Worm (Caenorhabditis elegans) whole organism, early embryonic: ENCODE results near the gene F59E11.7.

ENCODE experiments used
- B0310.2 ChIP-seq: sonication (generic microtip); optimal IDR thresholded peaks from 2 replicates; lab custom pipeline; 2016; ENCODE audit warnings: mild to moderate bottlenecking, missing genetic modification characterization, missing compliant biosample characterization
- F13C5.2 ChIP-seq: sonication (generic microtip); optimal IDR thresholded peaks from 2 replicates; lab custom pipeline; 2017; ENCODE audit warnings: mild to moderate bottlenecking, missing genetic modification characterization, inconsistent platforms, missing compliant biosample characterization
- aly-1 ChIP-seq: sonication (generic microtip); optimal IDR thresholded peaks from 2 replicates; lab custom pipeline; 2016; ENCODE audit warnings: missing genetic modification characterization, missing compliant biosample characterization
- ama-1 ChIP-seq: fragments of 150-350 bp; optimal IDR thresholded peaks from 2 replicates; lab custom pipeline; 2014
- ceh-13 ChIP-seq: fragments of 200-800 bp; sonication (Bioruptor generic); optimal IDR thresholded peaks from 2 replicates; lab custom pipeline; 2018; ENCODE audit warnings: mild to moderate bottlenecking, missing genetic modification characterization, missing compliant biosample characterization
- ceh-36 ChIP-seq: sonication (generic microtip); optimal IDR thresholded peaks from 2 replicates; lab custom pipeline; 2016; ENCODE audit warnings: missing genetic modification characterization, inconsistent platforms, missing compliant biosample characterization
- ets-7 ChIP-seq: sonication (generic microtip); optimal IDR thresholded peaks from 2 replicates; lab custom pipeline; 2016; ENCODE audit warnings: missing genotype, missing genetic modification characterization, missing compliant biosample characterization
- flt-1 ChIP-seq: fragments of 200-800 bp; sonication (Bioruptor generic); IDR thresholded peaks from 2 replicates; pipeline ENCODE4 v1.3.6; 2022; ENCODE audit warnings: missing genetic modification characterization, missing compliant biosample characterization
- hmbx-1 ChIP-seq: sonication (generic microtip); optimal IDR thresholded peaks from 2 replicates; lab custom pipeline; 2016; ENCODE audit warnings: mild to moderate bottlenecking, missing genetic modification characterization, missing compliant biosample characterization
- hnd-1 ChIP-seq: sonication (generic microtip); optimal IDR thresholded peaks from 2 replicates; lab custom pipeline; 2016; ENCODE audit warnings: missing genetic modification characterization, missing compliant biosample characterization
- pes-1 ChIP-seq: fragments of 200-800 bp; sonication (Bioruptor generic); IDR thresholded peaks from 2 replicates; pipeline ENCODE4 v1.3.6; 2022; ENCODE audit warnings: missing genetic modification reagents, missing genetic modification characterization, missing compliant biosample characterization
- scrt-1 ChIP-seq: fragments of 200-800 bp; sonication (Bioruptor generic); IDR thresholded peaks from 2 replicates; pipeline ENCODE4 v1.3.6; 2022; ENCODE audit warnings: missing genetic modification characterization, missing compliant biosample characterization
- sea-1 ChIP-seq: fragments of 200-800 bp; sonication (Bioruptor generic); conservative IDR thresholded peaks from 2 replicates; pipeline ENCODE4 v1.3.6; 2022; ENCODE audit warnings: missing genetic modification characterization, missing compliant biosample characterization
- tbx-11 ChIP-seq: fragments of 200-800 bp; sonication (Bioruptor generic); IDR thresholded peaks from 2 replicates; pipeline ENCODE4 v1.3.6; 2022; ENCODE audit warnings: missing genetic modification characterization, missing compliant biosample characterization
- tbx-37 ChIP-seq: fragments of 200-800 bp; sonication (Bioruptor generic); conservative IDR thresholded peaks from 2 replicates; pipeline ENCODE4 v1.3.6; 2022; ENCODE audit warnings: missing genetic modification reagents, missing genetic modification characterization, missing compliant biosample characterization
- tra-4 ChIP-seq: sonication (generic microtip); optimal IDR thresholded peaks from 2 replicates; lab custom pipeline; 2017; ENCODE audit warnings: missing genetic modification characterization, missing compliant biosample characterization

F59E11.7 gene

DNA sequence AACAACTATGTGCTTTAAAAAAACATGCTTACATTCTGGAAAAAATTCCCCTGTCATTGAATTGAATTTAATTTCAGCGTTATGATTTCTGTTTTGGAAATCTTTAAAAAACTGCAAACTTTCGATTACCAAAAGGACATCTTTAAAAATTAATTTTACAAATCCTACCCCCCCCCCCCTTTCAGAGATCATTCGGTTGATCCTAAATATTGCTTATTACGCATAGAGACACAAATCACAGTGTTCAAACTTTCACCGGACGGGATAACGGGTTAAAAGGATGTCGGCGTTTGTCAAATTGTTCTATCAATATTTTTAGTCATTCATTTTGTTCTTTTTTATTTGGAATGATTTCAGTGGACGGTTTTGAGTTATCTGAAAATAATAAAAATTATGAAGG is 43.2 kb downstream of the F59E11.7 start, which contains the start of gene C25E10.4:
TSS of gene C25E10.4 (plus strand) at position 301 of the 400 bp plus-strand sequence.
- TF ChIP-seq ama-1 (lab: Kevin White, UChicago) (no peak), ceh-13 (GFP tag; lab: Kevin White, UChicago) (no peak), aly-1 (tag; lab: Kevin White, UChicago) (no peak), ceh-36 (tag; lab: Kevin White, UChicago) (no peak), pes-1 (GFP tag; lab: Robert Waterston, UW) (no peak), scrt-1 (GFP tag; lab: Robert Waterston, UW) (no peak), ets-7 (tag; lab: Kevin White, UChicago) (no peak), tbx-37 (GFP tag; lab: Robert Waterston, UW) (no peak), hnd-1 (tag; lab: Kevin White, UChicago) (no peak), tbx-11 (no peak), tra-4 (tag; lab: Kevin White, UChicago) (no peak), F13C5.2 (no peak), B0310.2 (tag; lab: Kevin White, UChicago) (no peak), hmbx-1 (tag; lab: Kevin White, UChicago) (no peak), sea-1 (GFP tag; lab: Robert Waterston, UW) (no peak), flt-1 (GFP tag; lab: Robert Waterston, UW) (no peak)

DNA sequence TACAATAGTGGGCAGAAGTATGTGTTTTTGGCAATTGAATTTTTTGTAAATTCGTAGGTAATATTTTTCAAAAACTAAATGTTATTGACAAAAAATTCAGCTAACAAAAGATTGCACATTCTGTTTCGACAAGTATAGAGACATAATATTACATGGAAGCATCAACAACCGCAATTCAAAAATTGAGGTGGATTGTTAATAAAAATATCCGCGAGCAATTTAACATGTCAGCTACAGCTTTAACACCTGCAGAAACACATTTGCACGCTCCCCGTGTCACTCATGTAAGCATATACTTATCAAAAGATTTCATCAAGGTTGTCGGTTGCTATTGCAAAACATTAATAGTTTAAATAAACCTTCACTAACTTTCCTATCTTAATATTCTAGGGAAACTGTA is 45.6 kb downstream of the F59E11.7 start, which contains the start of gene srsx-34:
TSS of gene srsx-34 (plus strand) at position 301 of the 400 bp plus-strand sequence.
- TF ChIP-seq pes-1 (GFP tag; lab: Robert Waterston, UW) (no peak), ets-7 (tag; lab: Kevin White, UChicago) (no peak), hnd-1 (tag; lab: Kevin White, UChicago) (no peak), ceh-13 (GFP tag; lab: Kevin White, UChicago) (no peak), F13C5.2 (no peak), ama-1 (lab: Kevin White, UChicago) (no peak), ceh-36 (tag; lab: Kevin White, UChicago) (no peak), flt-1 (GFP tag; lab: Robert Waterston, UW) (no peak)

DNA sequence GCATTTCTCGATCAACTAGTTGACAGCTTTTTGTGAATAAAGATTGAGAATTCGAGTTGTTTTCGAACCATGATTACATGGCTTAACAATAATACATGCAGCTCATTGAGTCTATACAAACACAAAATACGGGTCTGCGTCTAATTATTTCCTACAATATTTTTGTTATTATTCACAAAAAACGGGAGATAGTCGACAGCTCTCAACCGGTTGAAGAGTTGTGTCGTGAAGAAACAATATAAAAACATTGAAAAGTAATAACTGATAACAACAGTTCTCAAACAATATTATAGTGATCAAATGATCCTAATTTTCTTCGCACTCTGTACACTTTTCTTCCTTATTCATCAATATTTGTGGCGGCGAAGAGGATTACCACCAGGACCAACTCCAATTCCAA is 51.0 kb downstream of the F59E11.7 start, which contains the start of gene cyp-33B1:
TSS of gene cyp-33B1 (plus strand) at position 301 of the 400 bp plus-strand sequence.
- no peak for TF ChIP-seq hnd-1 (tag; lab: Kevin White, UChicago)
- TF ChIP-seq ama-1 (lab: Kevin White, UChicago): no peak
- no peak for TF ChIP-seq B0310.2 (tag; lab: Kevin White, UChicago)
- no peak for TF ChIP-seq ceh-13 (GFP tag; lab: Kevin White, UChicago)
- no peak for TF ChIP-seq ets-7 (tag; lab: Kevin White, UChicago)
- no peak for TF ChIP-seq tbx-37 (GFP tag; lab: Robert Waterston, UW)
